Worm (Caenorhabditis elegans) whole organism, L4 larva: Measurements from ENCODE around the gene K10C8.4.

ENCODE experiments used
- aha-1 ChIP-seq: fragments of 150-350 bp; peaks from one replicate; lab custom pipeline; 2014; ENCODE audit warnings: missing biosample characterization, missing genetic modification characterization
- ama-1 ChIP-seq: fragments of 150-350 bp; optimal IDR thresholded peaks from 2 replicates; lab custom pipeline; 2014; ENCODE audit warnings: inconsistent platforms, mixed read lengths
- ceh-82 ChIP-seq: sonication (generic microtip); optimal IDR thresholded peaks from 2 replicates; lab custom pipeline; 2017; ENCODE audit warnings: missing biosample characterization, missing genetic modification characterization
- ctbp-1 ChIP-seq: fragments of 200-800 bp; sonication (Bioruptor generic); IDR thresholded peaks from 2 replicates; pipeline ENCODE4 v1.3.6; 2022; ENCODE audit warnings: missing genetic modification reagents, missing genetic modification characterization, missing compliant biosample characterization
- daf-16 ChIP-seq, 3 experiments: sonication (generic microtip); optimal IDR thresholded peaks; 2 replicates each; lab custom pipeline; 2016 to 2017; ENCODE audit warnings: missing genetic modification characterization in 3 of 3, missing genetic modification reagents in 3 of 3, mild to moderate bottlenecking in 2 of 3, missing compliant biosample characterization in 2 of 3, missing biosample characterization in 1 of 3, moderate library complexity in 1 of 3
- dmd-6 ChIP-seq: fragments of 200-800 bp; sonication (Bioruptor generic); IDR thresholded peaks from 2 replicates; pipeline ENCODE4 v1.3.6; 2022; ENCODE audit warnings: missing genetic modification reagents, missing genetic modification characterization, missing compliant biosample characterization
- dve-1 ChIP-seq: sonication (generic microtip); optimal IDR thresholded peaks from 2 replicates; lab custom pipeline; 2017; ENCODE audit warnings: antibody characterized with exemption, mild to moderate bottlenecking, missing genetic modification characterization, missing compliant biosample characterization; ENCODE audit not compliant: insufficient read depth
- hlh-11 ChIP-seq: fragments of 200-800 bp; sonication (Bioruptor generic); optimal IDR thresholded peaks from 2 replicates; lab custom pipeline; 2018; ENCODE audit warnings: mild to moderate bottlenecking, missing genetic modification characterization, missing compliant biosample characterization
- madf-9 ChIP-seq: fragments of 200-800 bp; sonication (Bioruptor generic); conservative IDR thresholded peaks from 2 replicates; pipeline ENCODE4 v1.3.6; 2022; ENCODE audit warnings: missing genetic modification reagents, missing genetic modification characterization, missing compliant biosample characterization
- mep-1 ChIP-seq: fragments of 150-350 bp; sonication (generic microtip); optimal IDR thresholded peaks from 3 replicates; lab custom pipeline; 2014; ENCODE audit warnings: missing biosample characterization, missing genetic modification characterization
- nhr-28 ChIP-seq: fragments of 150-350 bp; optimal IDR thresholded peaks from 2 replicates; lab custom pipeline; 2014; ENCODE audit warnings: missing biosample characterization, missing genetic modification characterization
- php-3 ChIP-seq: fragments of 200-800 bp; sonication (Bioruptor generic); IDR thresholded peaks from 2 replicates; pipeline ENCODE4 v1.3.6; 2022; ENCODE audit warnings: missing genetic modification reagents, missing genetic modification characterization, missing compliant biosample characterization
- pqm-1 ChIP-seq: sonication (generic microtip); optimal IDR thresholded peaks from 2 replicates; lab custom pipeline; 2017; ENCODE audit warnings: missing biosample characterization, missing genetic modification characterization
- set-16 ChIP-seq: fragments of 200-800 bp; sonication (Bioruptor generic); IDR thresholded peaks from 2 replicates; pipeline ENCODE4 v1.3.6; 2022; ENCODE audit warnings: missing genetic modification reagents, missing genetic modification characterization, missing compliant biosample characterization
- zfp-3 ChIP-seq: fragments of 200-800 bp; sonication (Bioruptor generic); conservative IDR thresholded peaks from 2 replicates; pipeline ENCODE4 v1.3.6; 2022; ENCODE audit warnings: missing genetic modification reagents, missing genetic modification characterization, missing compliant biosample characterization

Gene K10C8.4

DNA sequence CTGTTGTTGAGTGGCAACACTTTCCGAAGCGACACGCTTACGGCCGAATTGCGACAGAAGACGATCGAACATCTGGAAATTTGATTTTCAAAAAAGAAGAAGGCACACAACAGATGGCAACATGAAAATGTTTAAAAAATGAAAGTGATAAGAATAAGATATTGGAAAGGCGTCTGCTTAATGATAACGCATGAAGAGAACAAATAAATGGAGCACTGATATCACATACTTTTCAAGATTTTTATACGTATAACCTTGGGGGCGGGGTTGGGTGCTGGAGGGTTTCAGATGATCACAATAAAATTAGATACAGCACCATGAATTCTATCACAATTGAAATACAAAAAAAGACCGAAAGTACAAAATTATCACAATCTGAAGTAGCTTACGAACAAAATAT lies 48.9 kb downstream of the K10C8.4 start, which contains the start of gene C15C8.7:
C15C8.7 (minus strand) TSS at position 72 of the 400 bp plus-strand sequence.
- TF ChIP-seq set-16 (GFP tag; lab: Robert Waterston, UW) (no peak), aha-1 (tag; lab: Kevin White, UChicago) (peak; percentile 77), hlh-11 (peak; percentile 50), ama-1 (lab: Kevin White, UChicago) (peak; percentile 9), pqm-1 (tag; lab: Kevin White, UChicago) (peak; percentile 84), dmd-6 (GFP tag; lab: Robert Waterston, UW) (peak; percentile 46; the same call in 1 of the 2 replicates), ceh-82 (tag; lab: Kevin White, UChicago) (no peak), daf-16 (GFP tag; optimal IDR thresholded peaks at IDR 0.05; lab: Kevin White, UChicago) (no peak), daf-16 (tag; optimal IDR thresholded peaks at IDR 0.05; lab: Kevin White, UChicago) (peak; percentile 51), mep-1 (tag; lab: Kevin White, UChicago) (peak; percentile 1), ctbp-1 (GFP tag; lab: Robert Waterston, UW) (no peak), php-3 (GFP tag; lab: Robert Waterston, UW) (0 out of 2 replicates have a peak, but pooled peaks have one; percentile 28), nhr-28 (tag; lab: Kevin White, UChicago) (peak; percentile 37), zfp-3 (GFP tag; lab: Robert Waterston, UW) (no peak), dve-1 (peak; percentile 58), madf-9 (GFP tag; lab: Robert Waterston, UW) (no peak)
- TF ChIP-seq, all 104 proteins: peak for 10
